Worm (Caenorhabditis elegans): ENCODE results near the gene C09G1.5.

Gene C09G1.5

DNA sequence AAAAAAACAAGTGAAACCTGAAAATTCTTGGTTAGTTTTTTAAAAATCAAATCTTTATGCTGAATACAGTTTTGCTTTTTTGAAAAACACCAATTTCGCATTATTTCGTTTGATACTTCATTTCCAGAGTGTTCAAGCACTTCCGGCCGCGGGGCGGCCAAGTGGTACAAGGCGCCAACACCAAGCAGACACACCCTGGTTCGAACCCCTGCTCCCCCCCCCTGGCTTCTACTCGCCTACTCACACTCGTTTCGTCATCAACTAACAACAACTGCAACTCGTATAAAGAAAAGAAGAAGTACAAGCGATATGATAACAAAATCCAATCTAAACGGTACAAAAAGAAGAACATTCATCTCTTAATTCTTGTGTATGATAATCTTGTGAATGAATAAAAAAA, 43.9 kb downstream of the C09G1.5 start:
- TF ChIP-seq ces-1 (GFP tag; optimal IDR thresholded peaks at IDR 0.05) (no peak), C04F5.9 (tag; optimal IDR thresholded peaks at IDR 0.05) (no peak), nhr-71 (tag; optimal IDR thresholded peaks at IDR 0.05) (no peak), ztf-4 (tag; optimal IDR thresholded peaks at IDR 0.05) (no peak), tbx-2 (tag; optimal IDR thresholded peaks at IDR 0.05) (no peak), aha-1 (tag; optimal IDR thresholded peaks at IDR 0.05) (no peak), nhr-47 (tag; optimal IDR thresholded peaks at IDR 0.05) (no peak), fos-1 (tag; optimal IDR thresholded peaks at IDR 0.05) (no peak), hlh-4 (tag; optimal IDR thresholded peaks at IDR 0.05) (no peak), hpl-2 (GFP tag; optimal IDR thresholded peaks at IDR 0.05) (no peak), ama-1 (optimal IDR thresholded peaks at IDR 0.05) (no peak), unc-98 (GFP tag; IDR thresholded peaks at IDR 0.05) (no peak), swsn-7 (tag; optimal IDR thresholded peaks at IDR 0.05) (no peak), nhr-76 (tag; optimal IDR thresholded peaks at IDR 0.05) (no peak), mep-1 (tag; optimal IDR thresholded peaks at IDR 0.05) (no peak), C34B4.2 (tag; optimal IDR thresholded peaks at IDR 0.05) (no peak), blmp-1 (tag; optimal IDR thresholded peaks at IDR 0.05) (no peak), snu-23 (GFP tag; optimal IDR thresholded peaks at IDR 0.05) (no peak), nhr-237 (tag; optimal IDR thresholded peaks at IDR 0.05) (no peak), vab-15 (tag; optimal IDR thresholded peaks at IDR 0.05) (no peak)

DNA sequence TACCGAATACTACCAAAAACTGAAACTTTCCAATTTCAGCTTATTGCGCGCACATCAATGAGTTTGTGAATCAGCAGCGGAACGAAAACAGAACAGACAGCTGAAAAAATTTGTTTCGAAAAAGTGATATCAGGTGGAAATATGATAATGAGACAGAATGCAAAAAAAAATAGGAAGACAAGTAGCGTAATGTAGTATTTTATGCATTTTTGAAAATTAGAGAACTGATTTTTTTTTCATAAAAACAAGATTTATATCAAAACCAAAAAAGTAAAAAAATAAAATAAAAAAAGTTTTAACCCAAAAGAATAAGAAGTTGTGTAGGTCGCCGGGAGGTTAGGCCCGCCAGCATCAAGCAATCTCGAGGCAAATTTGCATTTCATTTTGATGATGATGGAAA, 47.7 kb downstream of the C09G1.5 start, which contains the start of gene C09G1.4:
Gene C09G1.4, minus strand, starts transcription at position 101 of the 400 bp plus-strand sequence.
- TF ChIP-seq nhr-12 (tag; optimal IDR thresholded peaks at IDR 0.05) (no peak), nhr-20 (tag; optimal IDR thresholded peaks at IDR 0.05) (no peak), unc-30 (tag; optimal IDR thresholded peaks at IDR 0.05) (no peak), ceh-63 (GFP tag; optimal IDR thresholded peaks at IDR 0.05) (no peak), mdl-1 (tag; optimal IDR thresholded peaks at IDR 0.05) (no peak), pqm-1 (tag; optimal IDR thresholded peaks at IDR 0.05) (no peak), grh-1 (GFP tag; IDR thresholded peaks at IDR 0.05) (no peak), mab-9 (GFP tag; IDR thresholded peaks at IDR 0.05) (no peak), mep-1 (tag; optimal IDR thresholded peaks at IDR 0.05) (no peak), sptf-1 (tag; optimal IDR thresholded peaks at IDR 0.05) (no peak), nhr-76 (tag; optimal IDR thresholded peaks at IDR 0.05) (no peak), pax-3 (tag; optimal IDR thresholded peaks at IDR 0.05) (no peak), tbx-2 (tag; optimal IDR thresholded peaks at IDR 0.05) (no peak), alr-1 (tag; optimal IDR thresholded peaks at IDR 0.05; ENCODE audit: borderline replicate concordance) (no peak), unc-62 (GFP tag; optimal IDR thresholded peaks at IDR 0.05) (no peak), sup-37 (GFP tag; optimal IDR thresholded peaks at IDR 0.05) (no peak), aha-1 (tag; optimal IDR thresholded peaks at IDR 0.05) (no peak), xbp-1 (tag; optimal IDR thresholded peaks at IDR 0.05) (no peak)
